Worm (Caenorhabditis elegans) whole organism, mixed stage, embryonic: ENCODE data around the gene ins-1.

ENCODE experiments used
- M03D4.4 ChIP-seq: sonication (generic microtip); optimal IDR thresholded peaks from 2 replicates; lab custom pipeline; 2017; ENCODE audit warnings: mild to moderate bottlenecking, missing genetic modification characterization, missing compliant biosample characterization
- bed-3 ChIP-seq: fragments of 200-800 bp; sonication (Bioruptor generic); optimal IDR thresholded peaks from 3 replicates; lab custom pipeline; 2018; ENCODE audit warnings: mild to moderate bottlenecking, missing genetic modification characterization, moderate library complexity, missing compliant biosample characterization
- blmp-1 ChIP-seq: fragments of 150-350 bp; optimal IDR thresholded peaks from 2 replicates; lab custom pipeline; 2014; ENCODE audit warnings: missing biosample characterization, missing genetic modification characterization
- ceh-39 ChIP-seq: fragments of 150-350 bp; optimal IDR thresholded peaks from 2 replicates; lab custom pipeline; 2014; ENCODE audit warnings: missing biosample characterization, missing genetic modification characterization
- ceh-43 ChIP-seq: fragments of 200-800 bp; sonication (Bioruptor generic); optimal IDR thresholded peaks from 2 replicates; lab custom pipeline; 2018; ENCODE audit warnings: mild to moderate bottlenecking, missing genetic modification characterization, moderate library complexity, missing compliant biosample characterization
- ceh-83 ChIP-seq: fragments of 200-800 bp; sonication (Bioruptor generic); optimal IDR thresholded peaks from 2 replicates; lab custom pipeline; 2018; ENCODE audit warnings: mild to moderate bottlenecking, missing genetic modification characterization, missing compliant biosample characterization
- ces-1 ChIP-seq: fragments of 150-350 bp; optimal IDR thresholded peaks from 2 replicates; lab custom pipeline; 2014; ENCODE audit warnings: missing biosample characterization, missing genetic modification reagents, missing genetic modification characterization
- cnd-1 ChIP-seq: fragments of 200-800 bp; sonication (Bioruptor generic); optimal IDR thresholded peaks from 2 replicates; lab custom pipeline; 2018; ENCODE audit warnings: mild to moderate bottlenecking, missing genetic modification characterization, missing compliant biosample characterization
- drap-1 ChIP-seq: fragments of 200-800 bp; sonication (Bioruptor generic); optimal IDR thresholded peaks from 3 replicates; lab custom pipeline; 2018; ENCODE audit warnings: mild to moderate bottlenecking, missing genetic modification characterization, missing compliant biosample characterization
- elt-1 ChIP-seq: sonication (generic microtip); optimal IDR thresholded peaks from 2 replicates; lab custom pipeline; 2017; ENCODE audit warnings: missing genetic modification characterization, mild to moderate bottlenecking, missing compliant biosample characterization, antibody characterized with exemption, moderate library complexity, borderline replicate concordance; ENCODE audit not compliant: insufficient read depth
- elt-3 ChIP-seq: fragments of 150-350 bp; optimal IDR thresholded peaks from 2 replicates; lab custom pipeline; 2014; ENCODE audit warnings: missing biosample characterization, missing genetic modification characterization
- ham-2 ChIP-seq: fragments of 200-800 bp; sonication (Bioruptor generic); optimal IDR thresholded peaks from 2 replicates; lab custom pipeline; 2018; ENCODE audit warnings: mild to moderate bottlenecking, missing genetic modification characterization, missing compliant biosample characterization
- hlh-1 ChIP-seq: fragments of 150-350 bp; optimal IDR thresholded peaks from 2 replicates; lab custom pipeline; 2014; ENCODE audit warnings: missing biosample characterization, missing genetic modification reagents, missing genetic modification characterization
- lsy-2 ChIP-seq: fragments of 150-350 bp; optimal IDR thresholded peaks from 2 replicates; lab custom pipeline; 2014; ENCODE audit warnings: missing biosample characterization, missing genetic modification characterization
- mab-5 ChIP-seq: fragments of 150-350 bp; optimal IDR thresholded peaks from 2 replicates; lab custom pipeline; 2014; ENCODE audit warnings: missing biosample characterization, missing genetic modification characterization
- mep-1 ChIP-seq: fragments of 150-350 bp; optimal IDR thresholded peaks from 2 replicates; lab custom pipeline; 2017; ENCODE audit warnings: missing biosample characterization, missing genetic modification reagents, missing genetic modification characterization, inconsistent platforms
- mls-2 ChIP-seq: sonication (generic microtip); optimal IDR thresholded peaks from 2 replicates; lab custom pipeline; 2016; ENCODE audit warnings: mild to moderate bottlenecking, missing genetic modification characterization, moderate library complexity, missing compliant biosample characterization
- nhr-12 ChIP-seq: fragments of 150-350 bp; optimal IDR thresholded peaks from 2 replicates; lab custom pipeline; 2014; ENCODE audit warnings: missing biosample characterization, missing genetic modification characterization
- nhr-2 ChIP-seq: fragments of 150-350 bp; optimal IDR thresholded peaks from 2 replicates; lab custom pipeline; 2014; ENCODE audit warnings: missing biosample characterization, missing genetic modification characterization
- nhr-237 ChIP-seq: fragments of 150-350 bp; optimal IDR thresholded peaks from 2 replicates; lab custom pipeline; 2014; ENCODE audit warnings: missing biosample characterization, missing genetic modification characterization
- nhr-28 ChIP-seq: fragments of 150-350 bp; optimal IDR thresholded peaks from 2 replicates; lab custom pipeline; 2014; ENCODE audit warnings: missing biosample characterization, missing genetic modification characterization
- nhr-76 ChIP-seq: sonication (generic microtip); optimal IDR thresholded peaks from 2 replicates; lab custom pipeline; 2017; ENCODE audit warnings: missing biosample characterization, missing genetic modification characterization
- pha-4 ChIP-seq: fragments of 150-350 bp; optimal IDR thresholded peaks from 2 replicates; lab custom pipeline; 2018; ENCODE audit warnings: missing biosample characterization, missing genetic modification reagents, missing genetic modification characterization
- sem-2 ChIP-seq: fragments of 200-800 bp; sonication (Bioruptor generic); optimal IDR thresholded peaks from 2 replicates; lab custom pipeline; 2018; ENCODE audit warnings: mild to moderate bottlenecking, missing genetic modification characterization, missing compliant biosample characterization
- snpc-4 ChIP-seq: fragments of 150-350 bp; optimal IDR thresholded peaks from 2 replicates; lab custom pipeline; 2014; ENCODE audit warnings: missing biosample characterization, missing genetic modification characterization
- sptf-1 ChIP-seq: sonication (generic microtip); optimal IDR thresholded peaks from 2 replicates; lab custom pipeline; 2017; ENCODE audit warnings: mild to moderate bottlenecking, missing genetic modification characterization, moderate library complexity, missing compliant biosample characterization
- tbx-8 ChIP-seq: fragments of 200-800 bp; sonication (Bioruptor generic); optimal IDR thresholded peaks from 2 replicates; lab custom pipeline; 2018; ENCODE audit warnings: mild to moderate bottlenecking, missing genetic modification characterization, moderate library complexity, missing compliant biosample characterization
- unc-120 ChIP-seq: sonication (generic microtip); optimal IDR thresholded peaks from 2 replicates; lab custom pipeline; 2017; ENCODE audit warnings: missing genetic modification characterization, missing compliant biosample characterization; ENCODE audit not compliant: poor library complexity, severe bottlenecking
- unc-39 ChIP-seq: fragments of 150-350 bp; optimal IDR thresholded peaks from 2 replicates; lab custom pipeline; 2014; ENCODE audit warnings: missing biosample characterization, missing genetic modification characterization
- unc-62 ChIP-seq: fragments of 150-350 bp; optimal IDR thresholded peaks from 2 replicates; lab custom pipeline; 2014; ENCODE audit warnings: missing biosample characterization, missing genetic modification reagents, missing genetic modification characterization
- ztf-11 ChIP-seq: fragments of 150-350 bp; optimal IDR thresholded peaks from 2 replicates; lab custom pipeline; 2014; ENCODE audit warnings: missing biosample characterization, missing genetic modification characterization

Gene ins-1

DNA sequence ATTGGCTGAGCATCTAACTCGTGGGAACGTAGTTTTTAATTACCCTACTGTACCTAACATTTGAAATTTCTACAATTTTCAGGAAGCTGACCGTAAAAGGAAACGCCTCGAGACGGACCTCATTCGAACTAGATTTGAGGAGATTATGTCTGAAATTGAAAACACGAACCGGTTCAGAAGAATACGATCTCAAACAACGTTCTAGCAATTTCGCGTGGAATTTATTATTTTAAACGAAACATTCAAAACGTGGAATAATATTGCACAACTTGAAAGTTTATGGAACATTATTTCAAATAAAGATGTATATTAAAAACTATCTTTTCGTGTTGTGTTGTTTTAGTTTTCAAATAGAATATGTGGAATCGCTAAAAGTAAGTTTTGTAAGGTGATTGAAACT lies 7.0 kb downstream of the ins-1 start, which contains the start of gene F13B12.7:
Gene F13B12.7, plus strand, starts transcription at position 301 of the 400 bp plus-strand sequence.
- TF ChIP-seq nhr-237 (tag; lab: Kevin White, UChicago) (no peak), M03D4.4 (tag; lab: Kevin White, UChicago) (no peak), bed-3 (GFP tag; lab: Kevin White, UChicago) (no peak), ham-2 (no peak), unc-120 (no peak), mep-1 (no peak), tbx-8 (GFP tag; lab: Kevin White, UChicago) (no peak), ceh-83 (no peak), ceh-43 (GFP tag; lab: Kevin White, UChicago) (no peak), unc-62 (GFP tag; lab: Kevin White, UChicago) (no peak), nhr-76 (tag; lab: Kevin White, UChicago) (no peak), nhr-28 (tag; lab: Kevin White, UChicago) (no peak), hlh-1 (tag; lab: Kevin White, UChicago) (no peak), snpc-4 (tag; lab: Kevin White, UChicago) (no peak), mls-2 (tag; lab: Kevin White, UChicago) (no peak), ztf-11 (tag; lab: Kevin White, UChicago) (no peak), lsy-2 (no peak), mab-5 (tag; lab: Kevin White, UChicago) (no peak)

- no peak for TF ChIP-seq elt-3 (tag; lab: Kevin White, UChicago)
- no peak for TF ChIP-seq unc-120
- no peak for TF ChIP-seq hlh-1 (tag; lab: Kevin White, UChicago)
- no peak for TF ChIP-seq nhr-2 (tag; lab: Kevin White, UChicago)
- no peak for TF ChIP-seq tbx-8 (GFP tag; lab: Kevin White, UChicago)
- no peak for TF ChIP-seq mep-1
- TF ChIP-seq cnd-1 (tag; lab: Kevin White, UChicago), result no peak
These were observed 13.3 kb downstream of the ins-1 start, which contains the start of gene F13B12.4 for ce11 chrIV:10449799-10450198. TSS of gene F13B12.4 (minus strand) at chrIV:10449899.

- TF ChIP-seq unc-39 (tag; lab: Kevin White, UChicago), result no peak
- no peak for TF ChIP-seq snpc-4 (tag; lab: Kevin White, UChicago)
- TF ChIP-seq ceh-39 (tag; lab: Kevin White, UChicago), result no peak
- TF ChIP-seq unc-120, result no peak
- no peak for TF ChIP-seq elt-1
- TF ChIP-seq sem-2, result no peak
- TF ChIP-seq ztf-11 (tag; lab: Kevin White, UChicago), result no peak
- no peak for TF ChIP-seq elt-3 (tag; lab: Kevin White, UChicago)
- no peak for TF ChIP-seq cnd-1 (tag; lab: Kevin White, UChicago)
These were observed 16.5 kb downstream of the ins-1 start, which contains the start of gene F01D4.8 for ce11 chrIV:10453001-10453400. TSS of gene F01D4.8 (minus strand) at chrIV:10453101.

DNA sequence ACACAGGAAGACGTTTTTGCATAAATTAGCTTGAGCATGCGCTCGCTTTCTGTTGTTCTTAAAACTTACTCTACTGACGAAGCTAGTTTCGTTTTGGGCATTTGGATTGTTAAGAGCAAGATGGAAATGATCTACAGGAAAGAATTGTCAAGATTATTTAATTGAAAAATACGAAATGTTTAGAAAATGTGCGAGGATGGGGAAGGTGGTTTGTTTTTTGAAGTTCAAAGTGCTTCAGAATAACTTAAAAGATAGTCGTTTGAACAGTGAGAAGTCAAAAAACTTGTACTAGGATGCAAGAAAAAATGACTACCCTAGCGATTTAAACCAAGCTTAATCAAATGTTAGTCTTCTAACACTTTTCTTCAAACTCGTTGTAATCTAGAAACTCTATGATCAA lies 20.6 kb downstream of the ins-1 start, which contains the start of gene srb-17:
Gene srb-17, minus strand, starts transcription at position 101 of the 400 bp plus-strand sequence.
- no peak for TF ChIP-seq ces-1
- no peak for TF ChIP-seq ceh-83
- no peak for TF ChIP-seq blmp-1
- no peak for TF ChIP-seq snpc-4 (tag; lab: Kevin White, UChicago)
- no peak for TF ChIP-seq sptf-1
- no peak for TF ChIP-seq unc-62 (GFP tag; lab: Kevin White, UChicago)
- TF ChIP-seq tbx-8 (GFP tag; lab: Kevin White, UChicago), result no peak
- TF ChIP-seq nhr-12 (tag; lab: Kevin White, UChicago), result no peak
- no peak for TF ChIP-seq M03D4.4 (tag; lab: Kevin White, UChicago)
- no peak for TF ChIP-seq drap-1 (GFP tag; lab: Kevin White, UChicago)
- no peak for TF ChIP-seq sem-2
- TF ChIP-seq hlh-1 (tag; lab: Kevin White, UChicago), result no peak

DNA sequence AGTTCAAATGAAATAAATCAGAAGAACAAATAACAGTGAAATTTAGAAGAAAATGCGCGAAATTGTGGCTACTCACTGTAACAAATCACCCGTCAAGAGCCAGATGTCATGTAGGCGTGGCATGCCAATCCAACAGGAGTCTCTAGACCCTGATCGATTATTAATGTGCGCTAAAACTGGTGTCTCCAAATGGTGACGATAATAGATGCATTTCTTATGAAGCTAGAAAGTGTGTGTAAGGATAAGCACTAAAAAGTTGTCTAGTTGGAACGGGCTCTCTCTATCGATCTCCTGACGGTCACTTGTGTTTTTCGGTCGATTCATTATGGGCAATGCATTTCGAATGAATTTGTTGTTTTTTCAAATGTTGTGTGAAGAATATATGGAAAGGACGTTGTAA lies 25.3 kb downstream of the ins-1 start, which contains the start of gene mec-3:
Gene mec-3, minus strand, starts transcription at position 101 of the 400 bp plus-strand sequence.
- TF ChIP-seq tbx-8 (GFP tag; lab: Kevin White, UChicago) (no peak), blmp-1 (no peak), M03D4.4 (tag; lab: Kevin White, UChicago) (no peak), nhr-2 (tag; lab: Kevin White, UChicago) (no peak), nhr-237 (tag; lab: Kevin White, UChicago) (no peak), pha-4 (tag; lab: Kevin White, UChicago) (no peak), mab-5 (tag; lab: Kevin White, UChicago) (no peak), elt-3 (tag; lab: Kevin White, UChicago) (no peak), hlh-1 (tag; lab: Kevin White, UChicago) (no peak), nhr-76 (tag; lab: Kevin White, UChicago) (no peak), drap-1 (GFP tag; lab: Kevin White, UChicago) (no peak), sptf-1 (no peak), lsy-2 (no peak), ceh-83 (no peak)
- TF ChIP-seq, all 35 proteins: peak for 0
